Worm (Caenorhabditis elegans) whole organism, young adult: ENCODE results near the gene Y73F4A.1.

Source experiments
- B0261.1 ChIP-seq: sonication (generic microtip); optimal IDR thresholded peaks from 2 replicates; lab custom pipeline; 2016; ENCODE audit warnings: mild to moderate bottlenecking, missing genetic modification characterization, moderate library complexity, missing compliant biosample characterization
- F39B2.1 ChIP-seq: fragments of 200-800 bp; sonication (Bioruptor generic); IDR thresholded peaks from 2 replicates; pipeline ENCODE4 v1.3.6; 2022; ENCODE audit warnings: missing genetic modification reagents, missing genetic modification characterization, missing compliant biosample characterization
- K11D2.4 ChIP-seq: fragments of 200-800 bp; sonication (Bioruptor generic); IDR thresholded peaks from 2 replicates; pipeline ENCODE4 v1.3.6; 2022; ENCODE audit warnings: missing genetic modification reagents, missing genetic modification characterization, missing compliant biosample characterization
- T07F8.4 ChIP-seq: sonication (generic microtip); optimal IDR thresholded peaks from 2 replicates; lab custom pipeline; 2016; ENCODE audit warnings: mild to moderate bottlenecking, missing genetic modification characterization, moderate library complexity, missing compliant biosample characterization
- T26A5.8 ChIP-seq: sonication (generic microtip); optimal IDR thresholded peaks from 2 replicates; lab custom pipeline; 2016; ENCODE audit warnings: missing genetic modification characterization, missing compliant biosample characterization
- Y53F4B.3 ChIP-seq: fragments of 200-800 bp; sonication (Bioruptor generic); IDR thresholded peaks from 2 replicates; pipeline ENCODE4 v1.3.6; 2022; ENCODE audit warnings: missing genetic modification reagents, missing genetic modification characterization, missing compliant biosample characterization
- Y95B8A.8 ChIP-seq: fragments of 200-800 bp; sonication (Bioruptor generic); IDR thresholded peaks from 2 replicates; pipeline ENCODE4 v1.3.6; 2022; ENCODE audit warnings: missing genetic modification reagents, missing genetic modification characterization, missing compliant biosample characterization
- ZK185.1 ChIP-seq: sonication (generic microtip); optimal IDR thresholded peaks from 2 replicates; lab custom pipeline; 2016; ENCODE audit warnings: mild to moderate bottlenecking, missing genetic modification characterization, missing compliant biosample characterization; ENCODE audit not compliant: poor library complexity, severe bottlenecking
- aptf-3 ChIP-seq: fragments of 200-800 bp; sonication (Bioruptor generic); IDR thresholded peaks from 2 replicates; pipeline ENCODE4 v1.3.6; 2022; ENCODE audit warnings: missing genetic modification characterization, missing compliant biosample characterization
- athp-1 ChIP-seq: sonication (generic microtip); optimal IDR thresholded peaks from 2 replicates; lab custom pipeline; 2017; ENCODE audit warnings: mild to moderate bottlenecking, missing genetic modification characterization, missing compliant biosample characterization
- attf-6 ChIP-seq: fragments of 200-800 bp; sonication (Bioruptor generic); IDR thresholded peaks from 2 replicates; pipeline ENCODE4 v1.3.6; 2022; ENCODE audit warnings: missing genetic modification reagents, missing genetic modification characterization, missing compliant biosample characterization
- cebp-1 ChIP-seq, 2 experiments: fragments of 200-800 bp in 1 of 2; sonication (Bioruptor generic) in 1 of 2; sonication (generic microtip) in 1 of 2; IDR thresholded peaks in 1 of 2; optimal IDR thresholded peaks in 1 of 2; 2 replicates each; pipeline versions ENCODE4 v1.3.6 to Lab custom; 2017 to 2022; ENCODE audit warnings: missing compliant biosample characterization in 2 of 2, missing genetic modification characterization in 2 of 2, mild to moderate bottlenecking in 1 of 2, missing genetic modification reagents in 1 of 2, moderate library complexity in 1 of 2
- dpff-1 ChIP-seq: sonication (generic microtip); optimal IDR thresholded peaks from 2 replicates; lab custom pipeline; 2017; ENCODE audit warnings: mild to moderate bottlenecking, missing genetic modification characterization, missing compliant biosample characterization
- fkh-3 ChIP-seq: sonication (generic microtip); optimal IDR thresholded peaks from 2 replicates; lab custom pipeline; 2016; ENCODE audit warnings: mild to moderate bottlenecking, missing genetic modification characterization, missing compliant biosample characterization
- hlh-12 ChIP-seq: sonication (generic microtip); optimal IDR thresholded peaks from 2 replicates; lab custom pipeline; 2016; ENCODE audit warnings: missing genetic modification characterization, missing compliant biosample characterization
- hrde-1 ChIP-seq: sonication (generic microtip); optimal IDR thresholded peaks from 2 replicates; lab custom pipeline; 2016; ENCODE audit warnings: missing genetic modification characterization, mild to moderate bottlenecking, missing compliant biosample characterization, moderate library complexity, missing genotype, missing genetic modification reagents, borderline replicate concordance
- hsf-1 ChIP-seq: fragments of 200-800 bp; sonication (Bioruptor generic); IDR thresholded peaks from 2 replicates; pipeline ENCODE4 v1.3.6; 2022; ENCODE audit warnings: missing genetic modification reagents, missing genetic modification characterization, missing compliant biosample characterization
- lag-1 ChIP-seq: fragments of 200-800 bp; sonication (Bioruptor generic); IDR thresholded peaks from 2 replicates; pipeline ENCODE4 v1.3.6; 2022; ENCODE audit warnings: missing genetic modification reagents, missing genetic modification characterization, missing compliant biosample characterization
- lin-26 ChIP-seq: fragments of 200-800 bp; sonication (Bioruptor generic); IDR thresholded peaks from 2 replicates; pipeline ENCODE4 v1.3.6; 2022; ENCODE audit warnings: missing genetic modification reagents, missing genetic modification characterization, missing compliant biosample characterization
- lin-54 ChIP-seq: fragments of 200-800 bp; sonication (Bioruptor generic); optimal IDR thresholded peaks from 2 replicates; lab custom pipeline; 2018; ENCODE audit warnings: mild to moderate bottlenecking, missing genetic modification characterization, missing compliant biosample characterization
- lir-1 ChIP-seq: fragments of 200-800 bp; sonication (Bioruptor generic); conservative IDR thresholded peaks from 2 replicates; pipeline ENCODE4 v1.3.6; 2022; ENCODE audit warnings: missing genetic modification reagents, missing genetic modification characterization, missing compliant biosample characterization
- mes-4 ChIP-seq: sonication (generic microtip); optimal IDR thresholded peaks from 2 replicates; lab custom pipeline; 2016; ENCODE audit warnings: missing genotype, missing genetic modification characterization, missing compliant biosample characterization
- mxl-1 ChIP-seq: sonication (generic microtip); optimal IDR thresholded peaks from 2 replicates; lab custom pipeline; 2016; ENCODE audit warnings: missing genetic modification characterization, missing compliant biosample characterization
- nfyb-1 ChIP-seq: fragments of 200-800 bp; sonication (Bioruptor generic); IDR thresholded peaks from 2 replicates; pipeline ENCODE4 v1.3.6; 2022; ENCODE audit warnings: missing genetic modification reagents, missing genetic modification characterization, missing compliant biosample characterization
- pha-4 ChIP-seq: fragments of 150-350 bp; sonication (generic microtip); optimal IDR thresholded peaks from 2 replicates; lab custom pipeline; 2014; ENCODE audit warnings: missing biosample characterization, missing genetic modification reagents, missing genetic modification characterization
- repo-1 ChIP-seq: sonication (generic microtip); optimal IDR thresholded peaks from 2 replicates; lab custom pipeline; 2017; ENCODE audit warnings: mild to moderate bottlenecking, missing genetic modification characterization, missing compliant biosample characterization
- sdz-38 ChIP-seq: sonication (generic microtip); optimal IDR thresholded peaks from 2 replicates; lab custom pipeline; 2016; ENCODE audit warnings: missing genotype, missing genetic modification characterization, missing compliant biosample characterization
- somi-1 ChIP-seq: fragments of 200-800 bp; sonication (Bioruptor generic); optimal IDR thresholded peaks from 2 replicates; lab custom pipeline; 2018; ENCODE audit warnings: mild to moderate bottlenecking, missing genetic modification characterization, missing compliant biosample characterization
- tbx-9 ChIP-seq: sonication (generic microtip); optimal IDR thresholded peaks from 2 replicates; lab custom pipeline; 2016; ENCODE audit warnings: borderline replicate concordance, missing genetic modification characterization, inconsistent platforms, missing compliant biosample characterization
- tlf-1 ChIP-seq: fragments of 200-800 bp; sonication (Bioruptor generic); optimal IDR thresholded peaks from 2 replicates; lab custom pipeline; 2018; ENCODE audit warnings: mild to moderate bottlenecking, missing genetic modification characterization, missing compliant biosample characterization
- unc-130 ChIP-seq: sonication (generic microtip); optimal IDR thresholded peaks from 2 replicates; lab custom pipeline; 2016; ENCODE audit warnings: missing genetic modification reagents, missing genetic modification characterization, missing compliant biosample characterization
- xnd-1 ChIP-seq: sonication (generic microtip); optimal IDR thresholded peaks from 2 replicates; lab custom pipeline; 2016; ENCODE audit warnings: missing genotype, missing genetic modification reagents, missing genetic modification characterization, missing compliant biosample characterization
- zfh-2 ChIP-seq: fragments of 200-800 bp; sonication (Bioruptor generic); conservative IDR thresholded peaks from 2 replicates; pipeline ENCODE4 v1.3.6; 2022; ENCODE audit warnings: missing genetic modification reagents, missing genetic modification characterization, missing compliant biosample characterization
- zim-3 ChIP-seq: sonication (generic microtip); optimal IDR thresholded peaks from 2 replicates; lab custom pipeline; 2017; ENCODE audit warnings: mild to moderate bottlenecking, missing genetic modification characterization, moderate library complexity, missing compliant biosample characterization

Gene Y73F4A.1

DNA sequence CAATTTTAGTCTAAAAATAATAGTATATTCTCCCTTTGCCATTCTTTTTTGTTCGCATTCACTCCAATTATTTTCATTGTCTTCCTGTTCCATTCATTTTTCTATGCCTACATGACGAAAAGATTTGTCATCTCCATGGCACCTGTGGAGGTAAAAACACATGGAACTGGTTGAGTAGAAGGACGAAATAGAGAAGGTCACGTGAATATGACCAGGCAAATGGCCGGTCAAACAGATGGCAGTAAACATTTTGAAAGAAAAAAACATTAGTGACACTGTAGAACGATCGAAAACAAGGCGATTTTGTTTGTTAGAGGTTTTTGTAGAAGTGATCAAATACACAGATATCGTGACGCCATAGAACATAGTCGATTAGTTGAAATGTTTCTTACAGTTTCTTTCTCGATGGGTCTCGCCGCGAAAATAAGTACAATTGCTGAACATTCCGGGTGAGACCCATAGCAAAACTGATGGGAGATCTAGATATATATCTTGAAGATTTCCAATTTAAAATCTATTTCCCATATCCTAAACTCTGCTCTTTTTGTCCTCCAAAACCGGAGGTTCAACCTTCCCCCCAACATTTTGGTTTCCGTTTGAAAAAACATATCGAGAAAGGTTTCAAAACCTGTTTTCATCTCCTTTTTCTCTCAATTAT is 45.5 kb upstream of the Y73F4A.1 start:
- TF ChIP-seq xnd-1 (tag; lab: Kevin White, UChicago) = no peak
- no peak for TF ChIP-seq tbx-9 (tag; lab: Kevin White, UChicago)
- TF ChIP-seq hsf-1 (GFP tag; lab: Robert Waterston, UW) = no peak
- TF ChIP-seq T26A5.8 (tag; lab: Kevin White, UChicago) = no peak
- TF ChIP-seq B0261.1 (tag; lab: Kevin White, UChicago) = no peak
- no peak for TF ChIP-seq T07F8.4 (tag; lab: Kevin White, UChicago)
- TF ChIP-seq pha-4 (tag; lab: Kevin White, UChicago) = no peak
- TF ChIP-seq lir-1 (GFP tag; lab: Robert Waterston, UW) = no peak
- TF ChIP-seq lag-1 (GFP tag; lab: Robert Waterston, UW) = no peak
- no peak for TF ChIP-seq dpff-1
- TF ChIP-seq zim-3 (tag; lab: Kevin White, UChicago) = no peak
- no peak for TF ChIP-seq somi-1 (GFP tag; lab: Kevin White, UChicago)
- no peak for TF ChIP-seq nfyb-1 (GFP tag; lab: Robert Waterston, UW)
- TF ChIP-seq ZK185.1 = no peak
- TF ChIP-seq sdz-38 (tag; lab: Kevin White, UChicago) = no peak
- no peak for TF ChIP-seq unc-130 (GFP tag; lab: Kevin White, UChicago)
- TF ChIP-seq hlh-12 (tag; lab: Kevin White, UChicago) = no peak
- TF ChIP-seq, all 124 proteins: peak for 0

DNA sequence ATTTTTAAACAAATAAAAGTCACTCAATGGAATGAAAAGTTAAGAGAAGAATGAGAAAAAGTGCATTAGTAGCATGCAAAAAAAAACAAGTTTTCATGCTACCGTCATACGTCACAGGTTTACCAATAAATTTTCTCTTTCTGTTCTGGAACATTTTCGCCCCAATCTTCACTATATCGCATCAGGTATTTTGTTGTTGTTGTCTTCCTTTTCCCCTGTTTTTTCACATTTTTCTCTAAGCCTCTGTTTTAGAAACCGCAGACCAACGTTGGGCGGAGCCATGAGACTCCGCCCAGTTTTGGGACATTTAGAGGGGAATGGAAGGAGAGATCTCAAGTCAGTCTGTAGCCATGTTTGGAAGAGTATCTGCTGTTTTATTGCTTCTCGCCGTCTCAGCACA is 43.1 kb upstream of the Y73F4A.1 start, which contains the start of gene msa-1:
TSS of gene msa-1 (plus strand) at position 301 of the 400 bp plus-strand sequence.
- TF ChIP-seq K11D2.4 (GFP tag; lab: Robert Waterston, UW) = 0 out of 2 replicates have a peak, but pooled peaks have one; percentile 14
- no peak for TF ChIP-seq hrde-1
- TF ChIP-seq cebp-1 (GFP tag; IDR thresholded peaks at IDR 0.05; lab: Robert Waterston, UW) = no peak
- no peak for TF ChIP-seq cebp-1 (tag; optimal IDR thresholded peaks at IDR 0.05; lab: Kevin White, UChicago)

DNA sequence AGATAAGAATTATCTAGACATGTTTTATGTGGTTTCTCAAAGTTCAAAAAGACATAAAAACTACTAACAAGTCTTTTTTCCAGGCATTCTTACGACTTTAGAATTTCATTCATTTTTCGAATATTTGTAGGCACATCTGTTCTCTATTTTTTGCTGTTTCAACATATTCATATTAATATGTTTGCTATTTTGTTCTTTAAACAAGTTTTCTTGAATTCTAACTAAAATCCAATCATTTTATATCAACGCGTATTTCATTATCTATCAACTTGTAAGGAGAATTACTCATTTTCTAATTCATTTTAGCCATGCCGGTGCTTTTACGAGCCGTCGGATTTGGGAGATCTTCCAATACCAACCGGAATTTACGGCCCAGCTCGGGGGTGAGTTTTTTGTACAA is 36.9 kb upstream of the Y73F4A.1 start, which contains the start of gene twk-8:
TSS of gene twk-8 (plus strand) at position 301 of the 400 bp plus-strand sequence.
- TF ChIP-seq zfh-2 (GFP tag; lab: Robert Waterston, UW) (no peak), attf-6 (GFP tag; lab: Robert Waterston, UW) (no peak), repo-1 (no peak), athp-1 (tag; lab: Kevin White, UChicago) (no peak), sdz-38 (tag; lab: Kevin White, UChicago) (no peak), F39B2.1 (GFP tag; lab: Robert Waterston, UW) (no peak), tlf-1 (GFP tag; lab: Kevin White, UChicago) (no peak), mxl-1 (tag; lab: Kevin White, UChicago) (no peak), Y95B8A.8 (GFP tag; lab: Robert Waterston, UW) (no peak), unc-130 (GFP tag; lab: Kevin White, UChicago) (no peak), fkh-3 (no peak), K11D2.4 (GFP tag; lab: Robert Waterston, UW) (no peak), mes-4 (tag; lab: Kevin White, UChicago) (no peak), lin-26 (no peak), aptf-3 (GFP tag; lab: Robert Waterston, UW) (no peak), lin-54 (no peak), Y53F4B.3 (GFP tag; lab: Robert Waterston, UW) (no peak)
